Worm (Caenorhabditis elegans) whole organism, mixed stage, embryonic: ENCODE data around the gene M03C11.1.

Source experiments
- flh-1 ChIP-seq: fragments of 200-800 bp; sonication (Bioruptor generic); optimal IDR thresholded peaks from 2 replicates; lab custom pipeline; 2018; ENCODE audit warnings: mild to moderate bottlenecking, missing genetic modification characterization, moderate library complexity, missing compliant biosample characterization
- hlh-1 ChIP-seq: fragments of 150-350 bp; optimal IDR thresholded peaks from 2 replicates; lab custom pipeline; 2014; ENCODE audit warnings: missing biosample characterization, missing genetic modification reagents, missing genetic modification characterization
- pha-4 ChIP-seq: fragments of 150-350 bp; optimal IDR thresholded peaks from 2 replicates; lab custom pipeline; 2018; ENCODE audit warnings: missing biosample characterization, missing genetic modification reagents, missing genetic modification characterization
- unc-62 ChIP-seq: fragments of 150-350 bp; optimal IDR thresholded peaks from 2 replicates; lab custom pipeline; 2014; ENCODE audit warnings: missing biosample characterization, missing genetic modification reagents, missing genetic modification characterization

- TF ChIP-seq flh-1 (GFP tag; lab: Kevin White, UChicago) (no peak), unc-62 (GFP tag; lab: Kevin White, UChicago) (no peak), hlh-1 (tag; lab: Kevin White, UChicago) (no peak), pha-4 (tag; lab: Kevin White, UChicago) (no peak)
Measured at ce11 chrIII:10353423-10353822, 42.5 kb downstream of the M03C11.1 start.
